Fruit fly (Drosophila melanogaster) Kc167 (cell line): Measurements from ENCODE around the gene spict.

Source experiments
- Sin3A ChIP-seq: fragments of >200 bp; optimal IDR thresholded peaks from 2 replicates; lab custom pipeline; 2018; ENCODE audit warnings: missing external identifiers
- psq ChIP-seq: fragments of >200 bp; optimal IDR thresholded peaks from 2 replicates; lab custom pipeline; 2017; ENCODE audit warnings: missing external identifiers

dm6 chr2L:12678286-12678685 lies 26.2 kb upstream of the spict start:
- TF ChIP-seq Sin3A (lab: Kevin White, UChicago) (no peak), psq (lab: Kevin White, UChicago) (no peak)
